Fruit fly (Drosophila melanogaster) whole organism, prepupa: ENCODE results near the gene Gr64c.

ENCODE experiments used
- Blimp-1 ChIP-seq: fragments of 200-800 bp; sonication (Bioruptor generic); optimal IDR thresholded peaks from 3 replicates; lab custom pipeline; 2017; ENCODE audit warnings: missing biosample characterization, missing genetic modification characterization, mild to moderate bottlenecking, moderate library complexity, missing genetic modification reagents
- CG10631 ChIP-seq: fragments of 200-800 bp; sonication (Bioruptor generic); optimal IDR thresholded peaks from 2 replicates; lab custom pipeline; 2016; ENCODE audit warnings: missing biosample characterization, missing genetic modification characterization
- CG10669 ChIP-seq: fragments of 200-800 bp; sonication (Bioruptor generic); optimal IDR thresholded peaks from 3 replicates; lab custom pipeline; 2018; ENCODE audit warnings: missing biosample characterization, mild to moderate bottlenecking, missing genetic modification characterization, moderate library complexity
- CG11294 ChIP-seq: fragments of 200-800 bp; sonication (Bioruptor generic); IDR thresholded peaks from 2 replicates; pipeline ENCODE4 v1.3.6; 2022; ENCODE audit warnings: missing biosample characterization, missing genetic modification characterization
- CG11762 ChIP-seq: fragments of 200-800 bp; sonication (Bioruptor generic); optimal IDR thresholded peaks from 3 replicates; lab custom pipeline; 2016; ENCODE audit warnings: missing biosample characterization, missing genetic modification characterization; ENCODE audit not compliant: insufficient read depth
- CG15336 ChIP-seq: fragments of 200-800 bp; sonication (Bioruptor generic); IDR thresholded peaks from 2 replicates; pipeline ENCODE4 v1.3.6; 2022; ENCODE audit warnings: missing biosample characterization, missing genetic modification characterization
- CG16779 ChIP-seq: fragments of 200-800 bp; sonication (Bioruptor generic); optimal IDR thresholded peaks from 3 replicates; lab custom pipeline; 2017; ENCODE audit warnings: missing biosample characterization, mild to moderate bottlenecking, missing genetic modification characterization
- CG3032 ChIP-seq: fragments of 200-800 bp; optimal IDR thresholded peaks from 2 replicates; lab custom pipeline; 2019; ENCODE audit warnings: missing biosample characterization, mild to moderate bottlenecking, missing genetic modification characterization, moderate library complexity
- CG3919 ChIP-seq: fragments of 200-800 bp; sonication (Bioruptor generic); optimal IDR thresholded peaks from 3 replicates; lab custom pipeline; 2016; ENCODE audit warnings: missing biosample characterization, missing genetic modification characterization
- CG6792 ChIP-seq: fragments of 200-800 bp; sonication (Bioruptor generic); optimal IDR thresholded peaks from 3 replicates; lab custom pipeline; 2016; ENCODE audit warnings: missing biosample characterization, missing genetic modification characterization
- CG6808 ChIP-seq: fragments of 200-800 bp; sonication (Bioruptor generic); optimal IDR thresholded peaks from 3 replicates; lab custom pipeline; 2017; ENCODE audit warnings: missing biosample characterization, missing genetic modification characterization, mild to moderate bottlenecking, moderate library complexity, missing genetic modification reagents
- CG8119 ChIP-seq: fragments of 200-800 bp; sonication (Bioruptor generic); IDR thresholded peaks from 3 replicates; pipeline ENCODE4 v1.3.6; 2022; ENCODE audit warnings: missing biosample characterization, missing genetic modification characterization
- CG8632 ChIP-seq: fragments of 200-800 bp; sonication (Bioruptor generic); optimal IDR thresholded peaks from 3 replicates; lab custom pipeline; 2016; ENCODE audit warnings: missing biosample characterization, missing genetic modification characterization
- Eip75B ChIP-seq: fragments of 200-800 bp; sonication (Bioruptor generic); optimal IDR thresholded peaks from 3 replicates; lab custom pipeline; 2016; ENCODE audit warnings: missing biosample characterization, missing genetic modification characterization
- Eip78C ChIP-seq: fragments of 200-800 bp; sonication (Bioruptor generic); peaks from one replicate; lab custom pipeline; 2016; ENCODE audit warnings: missing biosample characterization, missing genetic modification characterization
- Eip93F ChIP-seq: fragments of 200-800 bp; sonication (Bioruptor generic); optimal IDR thresholded peaks from 2 replicates; lab custom pipeline; 2016; ENCODE audit warnings: missing biosample characterization, mild to moderate bottlenecking, missing genetic modification characterization
- Ets96B ChIP-seq: fragments of 200-800 bp; optimal IDR thresholded peaks from 2 replicates; lab custom pipeline; 2019; ENCODE audit warnings: missing biosample characterization, mild to moderate bottlenecking, missing genetic modification characterization, moderate library complexity
- Gug ChIP-seq: fragments of 200-800 bp; sonication (Bioruptor generic); IDR thresholded peaks from 2 replicates; pipeline ENCODE4 v1.3.6; 2022; ENCODE audit warnings: missing biosample characterization, missing genetic modification characterization
- Hr39 ChIP-seq: fragments of 200-800 bp; sonication (Bioruptor generic); optimal IDR thresholded peaks from 2 replicates; lab custom pipeline; 2016; ENCODE audit warnings: missing biosample characterization, missing genetic modification characterization
- Hr4 ChIP-seq: fragments of 200-800 bp; sonication (Bioruptor generic); optimal IDR thresholded peaks from 3 replicates; lab custom pipeline; 2016; ENCODE audit warnings: missing biosample characterization, missing genetic modification characterization
- OdsH ChIP-seq: fragments of 200-800 bp; sonication (Bioruptor generic); optimal IDR thresholded peaks from 3 replicates; lab custom pipeline; 2016; ENCODE audit warnings: missing biosample characterization, missing genetic modification characterization
- Sox14 ChIP-seq: fragments of 200-800 bp; sonication (Bioruptor generic); optimal IDR thresholded peaks from 3 replicates; lab custom pipeline; 2016; ENCODE audit warnings: missing biosample characterization, missing genetic modification characterization
- achi ChIP-seq: fragments of 200-800 bp; sonication (Bioruptor generic); optimal IDR thresholded peaks from 3 replicates; lab custom pipeline; 2016; ENCODE audit warnings: missing biosample characterization, missing genetic modification characterization
- acj6 ChIP-seq: fragments of 200-800 bp; sonication (Bioruptor generic); optimal IDR thresholded peaks from 3 replicates; lab custom pipeline; 2016; ENCODE audit warnings: missing biosample characterization, missing genetic modification characterization
- dac ChIP-seq: fragments of 200-800 bp; sonication (Bioruptor generic); optimal IDR thresholded peaks from 2 replicates; lab custom pipeline; 2017; ENCODE audit warnings: missing biosample characterization, mild to moderate bottlenecking, missing genetic modification characterization
- dsx ChIP-seq: fragments of 200-800 bp; optimal IDR thresholded peaks from 3 replicates; lab custom pipeline; 2019; ENCODE audit warnings: missing biosample characterization, mild to moderate bottlenecking, missing genetic modification characterization, moderate library complexity; ENCODE audit not compliant: poor library complexity, severe bottlenecking
- eg ChIP-seq: fragments of 200-800 bp; sonication (Bioruptor generic); IDR thresholded peaks from 3 replicates; pipeline ENCODE4 v1.3.6; 2022; ENCODE audit warnings: missing biosample characterization, missing genetic modification characterization
- esn ChIP-seq: fragments of 200-800 bp; sonication (Bioruptor generic); optimal IDR thresholded peaks from 2 replicates; lab custom pipeline; 2016; ENCODE audit warnings: missing biosample characterization, mild to moderate bottlenecking, missing genetic modification characterization, moderate library complexity
- lz ChIP-seq: fragments of 200-800 bp; sonication (Bioruptor generic); optimal IDR thresholded peaks from 3 replicates; lab custom pipeline; 2016; ENCODE audit warnings: missing biosample characterization, missing genetic modification characterization
- salr ChIP-seq, 2 experiments: fragments of 200-800 bp; sonication (Bioruptor generic); optimal IDR thresholded peaks; 3 replicates each; lab custom pipeline; 2016 to 2018; ENCODE audit warnings: missing biosample characterization in 2 of 2, missing genetic modification characterization in 2 of 2, mild to moderate bottlenecking in 1 of 2
- spab ChIP-seq: fragments of 200-800 bp; sonication (Bioruptor generic); optimal IDR thresholded peaks from 2 replicates; lab custom pipeline; 2017; ENCODE audit warnings: missing biosample characterization, mild to moderate bottlenecking, missing genetic modification characterization, missing genetic modification reagents
- svp ChIP-seq: fragments of 200-800 bp; sonication (Bioruptor generic); peaks from one replicate; lab custom pipeline; 2016; ENCODE audit warnings: missing biosample characterization, missing genetic modification characterization
- topi ChIP-seq: fragments of 200-800 bp; sonication (Bioruptor generic); optimal IDR thresholded peaks from 3 replicates; lab custom pipeline; 2016; ENCODE audit warnings: missing biosample characterization, missing genetic modification characterization
- vri ChIP-seq: fragments of 200-800 bp; sonication (Bioruptor generic); optimal IDR thresholded peaks from 3 replicates; lab custom pipeline; 2016; ENCODE audit warnings: missing biosample characterization, mild to moderate bottlenecking, missing genetic modification characterization

The Gr64c gene

dm6 chr3L:4071561-4072049 lies 43.2 kb downstream of the Gr64c start, which contains the start of gene wit (continued):
- TF ChIP-seq CG3919 (GFP tag; lab: Kevin White, UChicago) (peak; percentile 63), dsx (peak; percentile 32), OdsH (peak; percentile 5), vri (GFP tag; lab: Kevin White, UChicago) (peak; percentile 70), CG16779 (tag; lab: Kevin White, UChicago) (peak; percentile 52), CG10669 (GFP tag; lab: Kevin White, UChicago) (no peak), CG8632 (GFP tag; lab: Kevin White, UChicago) (no peak), spab (no peak), dac (GFP tag; lab: Kevin White, UChicago) (no peak), Eip93F (GFP tag; lab: Kevin White, UChicago) (no peak), Hr4 (GFP tag; lab: Kevin White, UChicago) (peak; percentile 56), topi (GFP tag; lab: Kevin White, UChicago) (peak; percentile 10), CG6808 (GFP tag; lab: Kevin White, UChicago) (no peak), lz (peak; percentile 24), CG8119 (GFP tag; lab: Robert Waterston, UW) (peak; percentile 67), Hr39 (GFP tag; lab: Kevin White, UChicago) (peak; percentile 3), svp (GFP tag; lab: Kevin White, UChicago) (peak; percentile 85), Eip75B (peak; percentile 14), CG11294 (GFP tag; lab: Robert Waterston, UW) (no peak), eg (GFP tag; lab: Robert Waterston, UW) (peak; percentile 65; the same call in 2 of the 3 replicates), Blimp-1 (GFP tag; lab: Kevin White, UChicago) (no peak), esn (GFP tag; lab: Kevin White, UChicago) (peak; percentile 38), CG3032 (tag; lab: Kevin White, UChicago) (no peak), Gug (GFP tag; lab: Robert Waterston, UW) (no peak)

- no peak for TF ChIP-seq CG6792 (GFP tag; lab: Kevin White, UChicago)
Measured at dm6 chr3L:4072717-4073116, 44.3 kb downstream of the Gr64c start.

- TF ChIP-seq acj6 (GFP tag; lab: Kevin White, UChicago) (no peak), salr (GFP tag; optimal IDR thresholded peaks at IDR 0.05; lab: Kevin White, UChicago) (no peak), CG3919 (GFP tag; lab: Kevin White, UChicago) (no peak), OdsH (no peak), eg (GFP tag; lab: Robert Waterston, UW) (peak; percentile 22; the same call in 1 of the 3 replicates), achi (GFP tag; lab: Kevin White, UChicago) (no peak), CG15336 (GFP tag; lab: Robert Waterston, UW) (0 out of 2 replicates have a peak, but pooled peaks have one; percentile 11), Hr39 (GFP tag; lab: Kevin White, UChicago) (no peak), Ets96B (tag; lab: Kevin White, UChicago) (no peak), esn (GFP tag; lab: Kevin White, UChicago) (no peak), Sox14 (GFP tag; lab: Kevin White, UChicago) (no peak), Gug (GFP tag; lab: Robert Waterston, UW) (no peak), CG10631 (GFP tag; lab: Kevin White, UChicago) (no peak), svp (GFP tag; lab: Kevin White, UChicago) (peak; percentile 42), CG11762 (no peak), Eip78C (GFP tag; lab: Kevin White, UChicago) (no peak)
Measured at dm6 chr3L:4073755-4074154, 45.4 kb downstream of the Gr64c start, which contains the start of gene Faa. Faa (minus strand) TSS chr3L:4073954.

- TF ChIP-seq dac (GFP tag; lab: Kevin White, UChicago) = no peak
Measured at dm6 chr3L:4076907-4077306, 48.5 kb downstream of the Gr64c start.
